Fruit fly (Drosophila melanogaster) whole organism, adult: ENCODE results near the gene Tango6.

Experiments
- CG12768 ChIP-seq: fragments of 200-800 bp; sonication (Bioruptor generic); optimal IDR thresholded peaks from 2 replicates; lab custom pipeline; 2017; ENCODE audit warnings: missing biosample characterization, missing genetic modification characterization, mild to moderate bottlenecking, moderate library complexity, missing genetic modification reagents
- CG14711 ChIP-seq: fragments of 200-800 bp; sonication (Bioruptor generic); optimal IDR thresholded peaks from 2 replicates; lab custom pipeline; 2018; ENCODE audit warnings: missing biosample characterization, mild to moderate bottlenecking, missing genetic modification characterization, moderate library complexity
- CG1620 ChIP-seq: fragments of 200-800 bp; sonication (Bioruptor generic); optimal IDR thresholded peaks from 2 replicates; lab custom pipeline; 2016; ENCODE audit warnings: missing biosample characterization, missing genetic modification characterization
- CG5204 ChIP-seq: fragments of 200-800 bp; sonication (Bioruptor generic); optimal IDR thresholded peaks from 2 replicates; lab custom pipeline; 2016; ENCODE audit warnings: missing biosample characterization, missing genetic modification characterization
- CG7045 ChIP-seq: fragments of 200-800 bp; sonication (Bioruptor generic); optimal IDR thresholded peaks from 2 replicates; lab custom pipeline; 2017; ENCODE audit warnings: missing biosample characterization, mild to moderate bottlenecking, missing genetic modification characterization
- CG7101 ChIP-seq: fragments of 200-800 bp; sonication (Bioruptor generic); optimal IDR thresholded peaks from 2 replicates; lab custom pipeline; 2018; ENCODE audit warnings: missing biosample characterization, mild to moderate bottlenecking, missing genetic modification characterization, moderate library complexity
- Hr96 ChIP-seq: fragments of 200-800 bp; sonication (Bioruptor generic); optimal IDR thresholded peaks from 2 replicates; lab custom pipeline; 2016; ENCODE audit warnings: missing biosample characterization, missing genetic modification characterization
- Mnt ChIP-seq: fragments of 200-800 bp; sonication (Bioruptor generic); optimal IDR thresholded peaks from 2 replicates; lab custom pipeline; 2016; ENCODE audit warnings: missing biosample characterization, mild to moderate bottlenecking, missing genetic modification characterization
- kay ChIP-seq: fragments of 200-800 bp; sonication (Bioruptor generic); peaks from one replicate; lab custom pipeline; 2016; ENCODE audit warnings: missing biosample characterization, missing genetic modification characterization, borderline replicate concordance
- ovo ChIP-seq: fragments of 200-800 bp; sonication (Bioruptor generic); optimal IDR thresholded peaks from 2 replicates; lab custom pipeline; 2016; ENCODE audit warnings: missing biosample characterization, missing genetic modification characterization
- pad ChIP-seq: fragments of 200-800 bp; sonication (Bioruptor generic); optimal IDR thresholded peaks from 3 replicates; lab custom pipeline; 2017; ENCODE audit warnings: missing biosample characterization, missing genetic modification characterization, mild to moderate bottlenecking, moderate library complexity, missing genetic modification reagents
- tj ChIP-seq: fragments of 200-800 bp; sonication (Bioruptor generic); optimal IDR thresholded peaks from 3 replicates; lab custom pipeline; 2017; ENCODE audit warnings: missing biosample characterization, mild to moderate bottlenecking, missing genetic modification characterization, moderate library complexity
- toe ChIP-seq: fragments of 200-800 bp; sonication (Bioruptor generic); optimal IDR thresholded peaks from 2 replicates; lab custom pipeline; 2016; ENCODE audit warnings: missing biosample characterization, missing genetic modification characterization

dm6 chr2L:19018266-19018665 is 49.4 kb downstream of the Tango6 start:
- TF ChIP-seq pad (GFP tag; lab: Kevin White, UChicago) (no peak), Hr96 (GFP tag; lab: Kevin White, UChicago) (no peak), ovo (GFP tag; lab: Kevin White, UChicago) (no peak), CG1620 (no peak), CG12768 (no peak), kay (GFP tag; lab: Kevin White, UChicago) (no peak), CG7101 (tag; lab: Kevin White, UChicago) (no peak), tj (no peak), CG14711 (no peak), Mnt (GFP tag; lab: Kevin White, UChicago) (no peak), toe (GFP tag; lab: Kevin White, UChicago) (no peak), CG7045 (GFP tag; lab: Kevin White, UChicago) (no peak), CG5204 (no peak)
